Fruit fly (Drosophila melanogaster): ENCODE data around the gene Prps.

Gene Prps

dm6 chr3L:9713828-9714536 lies 17.5 kb upstream of the Prps start, which contains the start of gene vsg:
Gene vsg (plus strand): TSS chr3L:9714324.
- peak; percentile 66 for TF ChIP-seq CG17801 (GFP tag; optimal IDR thresholded peaks at IDR 0.05; ENCODE audit: partially characterized antibody)

dm6 chr3L:9713383-9713827 lies 16.9 kb upstream of the Prps start, which contains the start of gene SH3PX1:
Gene SH3PX1 (minus strand): TSS chr3L:9713827.
- no peak for TF ChIP-seq CG17801 (GFP tag; optimal IDR thresholded peaks at IDR 0.05; ENCODE audit: partially characterized antibody)

- no peak for TF ChIP-seq CG17801 (GFP tag; optimal IDR thresholded peaks at IDR 0.05; ENCODE audit: partially characterized antibody)
Measured at dm6 chr3L:9712066-9712789, 15.7 kb upstream of the Prps start.

dm6 chr3L:9711203-9711602 lies 14.7 kb upstream of the Prps start:
- no peak for TF ChIP-seq CG17801 (GFP tag; optimal IDR thresholded peaks at IDR 0.05; ENCODE audit: partially characterized antibody)

dm6 chr3L:9708797-9709196 lies 12.3 kb upstream of the Prps start:
- TF ChIP-seq CG17801 (GFP tag; optimal IDR thresholded peaks at IDR 0.05; ENCODE audit: partially characterized antibody): no peak

dm6 chr3L:9705591-9705990 lies 9.1 kb upstream of the Prps start:
- no peak for TF ChIP-seq CG17801 (GFP tag; optimal IDR thresholded peaks at IDR 0.05; ENCODE audit: partially characterized antibody)

- no peak for TF ChIP-seq CG17801 (GFP tag; optimal IDR thresholded peaks at IDR 0.05; ENCODE audit: partially characterized antibody)
Measured at dm6 chr3L:9704162-9704748, 7.8 kb upstream of the Prps start, which contains the start of gene CG16711. Gene CG16711 (plus strand): TSS chr3L:9704331.

- TF ChIP-seq CG17801 (GFP tag; optimal IDR thresholded peaks at IDR 0.05; ENCODE audit: partially characterized antibody): no peak
Measured at dm6 chr3L:9703495-9703894, 7.0 kb upstream of the Prps start, which contains the start of gene CG6761. Gene CG6761 (minus strand): TSS chr3L:9703595.

dm6 chr3L:9698193-9698642 lies 1.7 kb upstream of the Prps start, which contains the start of gene Ubc4:
Gene Ubc4 (plus strand): TSS chr3L:9698336.
- peak; percentile 44 for TF ChIP-seq CG17801 (GFP tag; optimal IDR thresholded peaks at IDR 0.05; ENCODE audit: partially characterized antibody)

- no peak for TF ChIP-seq CG17801 (GFP tag; optimal IDR thresholded peaks at IDR 0.05; ENCODE audit: partially characterized antibody)
Measured at dm6 chr3L:9697527-9697883, 1.0 kb upstream of the Prps start.

- no peak for TF ChIP-seq CG17801 (GFP tag; optimal IDR thresholded peaks at IDR 0.05; ENCODE audit: partially characterized antibody)
Measured at dm6 chr3L:9695647-9696046, 853 bp downstream of the Prps start.

- TF ChIP-seq CG17801 (GFP tag; optimal IDR thresholded peaks at IDR 0.05; ENCODE audit: partially characterized antibody): no peak
Measured at dm6 chr3L:9695242-9695641, 1.3 kb downstream of the Prps start.

dm6 chr3L:9694867-9695236 lies 1.6 kb downstream of the Prps start:
- no peak for TF ChIP-seq CG17801 (GFP tag; optimal IDR thresholded peaks at IDR 0.05; ENCODE audit: partially characterized antibody)

- no peak for TF ChIP-seq CG17801 (GFP tag; optimal IDR thresholded peaks at IDR 0.05; ENCODE audit: partially characterized antibody)
Measured at dm6 chr3L:9694169-9694866, 2.2 kb downstream of the Prps start.

- TF ChIP-seq CG17801 (GFP tag; optimal IDR thresholded peaks at IDR 0.05; ENCODE audit: partially characterized antibody): no peak
Measured at dm6 chr3L:9693552-9694133, 2.9 kb downstream of the Prps start.

Measured in ovary, adult (tissue).